Worm (Caenorhabditis elegans) whole organism, L1 larva: ENCODE measurements around the gene tif-1A.

Experiments used
- C16A3.4 ChIP-seq: fragments of 150-350 bp; optimal IDR thresholded peaks from 2 replicates; lab custom pipeline; 2014; ENCODE audit warnings: missing biosample characterization, missing genetic modification characterization
- alr-1 ChIP-seq: fragments of 200-800 bp; sonication (Bioruptor generic); optimal IDR thresholded peaks from 2 replicates; lab custom pipeline; 2018; ENCODE audit warnings: borderline replicate concordance, mild to moderate bottlenecking, missing genetic modification characterization, missing compliant biosample characterization
- ama-1 ChIP-seq: fragments of 150-350 bp; optimal IDR thresholded peaks from 2 replicates; lab custom pipeline; 2014
- blmp-1 ChIP-seq: fragments of 150-350 bp; optimal IDR thresholded peaks from 2 replicates; lab custom pipeline; 2014; ENCODE audit warnings: missing biosample characterization, missing genetic modification characterization
- ceh-82 ChIP-seq, 3 experiments: fragments of 150-350 bp in 1 of 3; sonication (generic microtip) in 2 of 3; optimal IDR thresholded peaks; 2 replicates each; lab custom pipeline; 2014 to 2017; ENCODE audit warnings: missing biosample characterization in 3 of 3, missing genetic modification characterization in 3 of 3
- ceh-90 ChIP-seq: sonication (generic microtip); optimal IDR thresholded peaks from 2 replicates; lab custom pipeline; 2016; ENCODE audit warnings: missing genetic modification characterization, missing compliant biosample characterization
- dpl-1 ChIP-seq, 3 experiments: fragments of 150-350 bp in 2 of 3; sonication (generic microtip) in 1 of 3; optimal IDR thresholded peaks; 2 replicates each; lab custom pipeline; 2014 to 2017; ENCODE audit warnings: missing biosample characterization in 3 of 3, missing genetic modification characterization in 3 of 3, missing genetic modification reagents in 3 of 3
- dsc-1 ChIP-seq: sonication (generic microtip); optimal IDR thresholded peaks from 2 replicates; lab custom pipeline; 2016; ENCODE audit warnings: mild to moderate bottlenecking, missing genetic modification characterization, missing compliant biosample characterization
- efl-1 ChIP-seq, 4 experiments: fragments of 150-350 bp; optimal IDR thresholded peaks in 3 of 4; peaks in 1 of 4; 1 replicate in 1 of 4; 2 replicates in 3 of 4; lab custom pipeline; 2014; ENCODE audit warnings: missing biosample characterization in 2 of 4, missing genetic modification characterization in 2 of 4, missing genetic modification reagents in 2 of 4
- efl-3 ChIP-seq: fragments of 200-800 bp; sonication (Bioruptor generic); optimal IDR thresholded peaks from 2 replicates; lab custom pipeline; 2018; ENCODE audit warnings: mild to moderate bottlenecking, missing genetic modification characterization, missing compliant biosample characterization
- egl-13 ChIP-seq: sonication (generic microtip); optimal IDR thresholded peaks from 2 replicates; lab custom pipeline; 2016; ENCODE audit warnings: missing genotype, missing genetic modification reagents, missing genetic modification characterization, missing compliant biosample characterization
- elt-2 ChIP-seq: sonication (generic microtip); optimal IDR thresholded peaks from 2 replicates; lab custom pipeline; 2016; ENCODE audit warnings: missing genetic modification characterization, mild to moderate bottlenecking, inconsistent platforms, missing compliant biosample characterization, missing genetic modification reagents
- elt-3 ChIP-seq, 6 experiments: fragments of 150-350 bp in 1 of 6; sonication (generic microtip); optimal IDR thresholded peaks; 2 replicates each; lab custom pipeline; 2017 to 2018; ENCODE audit warnings: missing biosample characterization in 6 of 6, missing genetic modification characterization in 6 of 6, inconsistent platforms in 1 of 6
- fkh-4 ChIP-seq: sonication (generic microtip); optimal IDR thresholded peaks from 2 replicates; lab custom pipeline; 2016; ENCODE audit warnings: missing compliant biosample characterization, missing genetic modification characterization, borderline replicate concordance
- lin-13 ChIP-seq: fragments of 150-350 bp; optimal IDR thresholded peaks from 2 replicates; lab custom pipeline; 2014; ENCODE audit warnings: missing biosample characterization, missing genetic modification reagents, missing genetic modification characterization
- lin-14 ChIP-seq: fragments of 200-800 bp; sonication (Bioruptor generic); optimal IDR thresholded peaks from 2 replicates; lab custom pipeline; 2018; ENCODE audit warnings: mild to moderate bottlenecking, missing genetic modification characterization, moderate library complexity, missing compliant biosample characterization
- lin-35 ChIP-seq, 2 experiments: fragments of 150-350 bp; optimal IDR thresholded peaks; 2 replicates each; lab custom pipeline; 2014; ENCODE audit warnings: missing biosample characterization in 2 of 2, missing genetic modification characterization in 2 of 2, missing genetic modification reagents in 2 of 2
- lsy-2 ChIP-seq, 2 experiments: fragments of 150-350 bp; optimal IDR thresholded peaks; 2 replicates each; lab custom pipeline; 2014; ENCODE audit warnings: missing biosample characterization in 2 of 2, missing genetic modification characterization in 2 of 2
- mab-9 ChIP-seq: fragments of 200-800 bp; sonication (Bioruptor generic); IDR thresholded peaks from 2 replicates; pipeline ENCODE4 v1.3.6; 2022; ENCODE audit warnings: missing genetic modification reagents, missing genetic modification characterization, missing compliant biosample characterization
- mdl-1 ChIP-seq, 2 experiments: fragments of 150-350 bp; optimal IDR thresholded peaks; 2 replicates each; lab custom pipeline; 2014 to 2017; ENCODE audit warnings: missing biosample characterization in 2 of 2, missing genetic modification characterization in 2 of 2, inconsistent platforms in 1 of 2
- mep-1 ChIP-seq: fragments of 150-350 bp; optimal IDR thresholded peaks from 2 replicates; lab custom pipeline; 2014; ENCODE audit warnings: missing biosample characterization, missing genetic modification characterization
- nhr-20 ChIP-seq: sonication (generic microtip); optimal IDR thresholded peaks from 2 replicates; lab custom pipeline; 2016; ENCODE audit warnings: mild to moderate bottlenecking, missing genetic modification characterization, missing compliant biosample characterization
- nhr-77 ChIP-seq: fragments of 150-350 bp; optimal IDR thresholded peaks from 2 replicates; lab custom pipeline; 2014; ENCODE audit warnings: missing biosample characterization, missing genetic modification characterization
- nhr-90 ChIP-seq: sonication (generic microtip); optimal IDR thresholded peaks from 2 replicates; lab custom pipeline; 2016; ENCODE audit warnings: mild to moderate bottlenecking, missing genetic modification characterization, missing compliant biosample characterization; ENCODE audit not compliant: poor library complexity
- pax-3 ChIP-seq: fragments of 200-800 bp; sonication (Bioruptor generic); optimal IDR thresholded peaks from 2 replicates; lab custom pipeline; 2018; ENCODE audit warnings: mild to moderate bottlenecking, missing genetic modification characterization, moderate library complexity, missing compliant biosample characterization
- pqm-1 ChIP-seq: sonication (generic microtip); optimal IDR thresholded peaks from 3 replicates; lab custom pipeline; 2017; ENCODE audit warnings: missing biosample characterization, missing genetic modification characterization
- rnt-1 ChIP-seq: sonication (generic microtip); optimal IDR thresholded peaks from 2 replicates; lab custom pipeline; 2016; ENCODE audit warnings: mild to moderate bottlenecking, missing genetic modification characterization, moderate library complexity, missing compliant biosample characterization
- snu-23 ChIP-seq: sonication (generic microtip); optimal IDR thresholded peaks from 2 replicates; lab custom pipeline; 2016; ENCODE audit warnings: missing genetic modification characterization, missing compliant biosample characterization
- sup-37 ChIP-seq: fragments of 200-800 bp; sonication (Bioruptor generic); optimal IDR thresholded peaks from 2 replicates; lab custom pipeline; 2018; ENCODE audit warnings: mild to moderate bottlenecking, missing genetic modification characterization, missing compliant biosample characterization
- tbx-2 ChIP-seq: sonication (generic microtip); optimal IDR thresholded peaks from 2 replicates; lab custom pipeline; 2016; ENCODE audit warnings: missing genetic modification characterization, missing compliant biosample characterization
- tlp-1 ChIP-seq: fragments of 150-350 bp; optimal IDR thresholded peaks from 2 replicates; lab custom pipeline; 2014; ENCODE audit warnings: missing biosample characterization, missing genetic modification characterization
- unc-130 ChIP-seq: fragments of 150-350 bp; optimal IDR thresholded peaks from 2 replicates; lab custom pipeline; 2017; ENCODE audit warnings: missing biosample characterization, missing genetic modification characterization, inconsistent platforms
- unc-30 ChIP-seq: sonication (generic microtip); optimal IDR thresholded peaks from 2 replicates; lab custom pipeline; 2017; ENCODE audit warnings: missing biosample characterization, missing genetic modification characterization
- unc-98 ChIP-seq: fragments of 200-800 bp; sonication (Bioruptor generic); IDR thresholded peaks from 2 replicates; pipeline ENCODE4 v1.3.6; 2022; ENCODE audit warnings: missing genetic modification characterization, missing compliant biosample characterization
- zip-4 ChIP-seq: fragments of 200-800 bp; sonication (Bioruptor generic); optimal IDR thresholded peaks from 2 replicates; lab custom pipeline; 2018; ENCODE audit warnings: mild to moderate bottlenecking, missing genetic modification characterization, moderate library complexity, missing compliant biosample characterization

tif-1A gene

DNA sequence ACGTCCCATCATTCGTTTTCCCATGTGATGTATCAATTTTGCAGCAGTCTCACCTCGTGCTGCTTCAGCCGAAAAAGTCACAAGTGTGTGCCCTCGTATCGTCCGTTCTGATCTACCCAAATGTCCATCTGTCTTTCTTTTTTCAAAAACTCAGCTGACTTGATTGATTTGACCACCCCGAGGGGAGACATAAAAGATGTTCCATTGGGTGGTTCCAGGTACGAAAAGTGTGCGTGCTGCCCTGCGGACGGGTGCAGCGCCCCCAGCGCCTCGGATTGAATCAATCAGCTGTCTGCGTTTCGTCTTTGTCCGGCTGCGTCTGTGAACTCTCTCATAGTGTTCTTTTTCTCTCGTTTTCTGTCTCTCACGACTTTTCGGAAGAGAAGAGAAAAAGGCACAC is 50.7 kb downstream of the tif-1A start (continued):
- no peak for TF ChIP-seq fkh-4 (tag; lab: Kevin White, UChicago)
- no peak for TF ChIP-seq zip-4
- TF ChIP-seq lin-35 (GFP tag; optimal IDR thresholded peaks at IDR 0.05; lab: Kevin White, UChicago) = peak; percentile 30 to 83
- TF ChIP-seq nhr-20 (tag; lab: Kevin White, UChicago) = peak; percentile 74
- no peak for TF ChIP-seq elt-2
- TF ChIP-seq efl-3 (GFP tag; lab: Kevin White, UChicago) = no peak
- TF ChIP-seq ceh-90 (tag; lab: Kevin White, UChicago) = no peak
- no peak for TF ChIP-seq lin-13 (GFP tag; lab: Kevin White, UChicago)
- peak in 1 of 3 experiments; percentile 48 for TF ChIP-seq ceh-82 (tag; optimal IDR thresholded peaks at IDR 0.05; lab: Kevin White, UChicago)
- no peak for TF ChIP-seq unc-30
- TF ChIP-seq nhr-90 (tag; lab: Kevin White, UChicago) = peak; percentile 21
- TF ChIP-seq tbx-2 (tag; lab: Kevin White, UChicago) = peak; percentile 39
- no peak for TF ChIP-seq unc-98 (GFP tag; lab: Robert Waterston, UW)
- TF ChIP-seq pax-3 (tag; lab: Kevin White, UChicago) = peak; percentile 12
- TF ChIP-seq mab-9 (GFP tag; lab: Robert Waterston, UW) = 0 out of 2 replicates have a peak, but pooled peaks have one; percentile 45
- peak; percentile 29 for TF ChIP-seq sup-37 (GFP tag; lab: Kevin White, UChicago)
- no peak for TF ChIP-seq alr-1 (tag; lab: Kevin White, UChicago)
- no peak for TF ChIP-seq tlp-1
- TF ChIP-seq unc-130 (tag; lab: Kevin White, UChicago) = peak; percentile 74
- peak; percentile 74 for TF ChIP-seq mep-1 (tag; lab: Kevin White, UChicago)
- peak; percentile 19 to 38 (median 31) for TF ChIP-seq dpl-1 (GFP tag; optimal IDR thresholded peaks at IDR 0.05; lab: Kevin White, UChicago)
- TF ChIP-seq dsc-1 (tag; lab: Kevin White, UChicago) = peak; percentile 38
- no peak for TF ChIP-seq nhr-77 (tag; lab: Kevin White, UChicago)
- TF ChIP-seq efl-1 (optimal IDR thresholded peaks at IDR 0.05; lab: Kevin White, UChicago) = peak; percentile 40 to 69
- TF ChIP-seq efl-1 (GFP tag; optimal IDR thresholded peaks at IDR 0.05 in 1 of 2; lab: Kevin White, UChicago) = peak in 1 of 2 experiments; percentile 94
- no peak for TF ChIP-seq egl-13 (tag; lab: Kevin White, UChicago)

ce11 chrIII:3952058-3952457 is 51.9 kb downstream of the tif-1A start:
- TF ChIP-seq mep-1 (tag; lab: Kevin White, UChicago) (peak; percentile 12), C16A3.4 (tag; lab: Kevin White, UChicago) (peak; percentile 28), ama-1 (lab: Kevin White, UChicago) (no peak), pqm-1 (no peak), rnt-1 (no peak), efl-1 (optimal IDR thresholded peaks at IDR 0.05; lab: Kevin White, UChicago) (no peak), efl-1 (GFP tag; optimal IDR thresholded peaks at IDR 0.05 in 1 of 2; lab: Kevin White, UChicago) (no peak), lin-14 (GFP tag; lab: Kevin White, UChicago) (peak; percentile 44), unc-130 (tag; lab: Kevin White, UChicago) (peak; percentile 64), lsy-2 (tag; optimal IDR thresholded peaks at IDR 0.05; lab: Kevin White, UChicago) (peak in 1 of 2 experiments; percentile 0), blmp-1 (peak; percentile 91), elt-3 (tag; optimal IDR thresholded peaks at IDR 0.05; lab: Kevin White, UChicago) (peak in 1 of 6 experiments; percentile 33), snu-23 (GFP tag; lab: Kevin White, UChicago) (peak; percentile 11), nhr-20 (tag; lab: Kevin White, UChicago) (peak; percentile 7), mdl-1 (tag; optimal IDR thresholded peaks at IDR 0.05; lab: Kevin White, UChicago) (peak in 1 of 2 experiments; percentile 30), lin-35 (GFP tag; optimal IDR thresholded peaks at IDR 0.05; lab: Kevin White, UChicago) (peak in 1 of 2 experiments; percentile 64)
